Fruit fly (Drosophila melanogaster): ENCODE data around the gene CG4842.

Gene CG4842

DNA sequence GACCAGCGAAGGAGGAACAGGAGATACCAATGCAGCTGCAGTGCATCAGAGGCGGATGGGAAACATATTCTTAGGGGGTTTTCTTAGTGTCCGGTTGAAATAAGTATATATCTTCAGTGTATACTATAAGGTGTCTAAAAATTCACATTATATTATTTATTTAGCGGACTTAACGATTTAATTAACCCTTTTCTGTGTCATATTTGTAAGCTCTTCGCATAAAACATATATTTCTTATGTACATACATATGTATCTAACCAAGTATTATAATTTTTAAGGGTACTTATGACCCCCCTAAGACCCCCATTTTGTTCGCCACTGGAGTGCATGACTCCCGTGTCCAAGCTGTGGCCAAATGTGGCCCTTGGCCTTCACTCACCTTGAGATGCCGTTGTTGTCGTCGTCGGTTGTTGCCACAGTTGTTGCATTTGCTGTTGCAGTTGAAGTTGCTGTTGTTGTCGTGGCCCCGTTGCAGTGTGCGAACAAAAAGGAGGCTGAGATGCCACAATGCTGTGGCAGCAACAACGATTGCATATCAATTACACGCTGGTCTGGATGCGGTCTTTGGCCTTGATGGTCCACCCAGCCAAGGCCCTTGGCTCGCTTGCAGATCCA lies 6.9 kb upstream of the CG4842 start (continued):
- no peak for TF ChIP-seq mld (GFP tag; IDR thresholded peaks at IDR 0.05; ENCODE audit: partially characterized antibody)
- no peak for TF ChIP-seq eyg (GFP tag; optimal IDR thresholded peaks at IDR 0.05)
- no peak for TF ChIP-seq CG8944 (GFP tag; optimal IDR thresholded peaks at IDR 0.05)
- no peak for TF ChIP-seq CG5245 (GFP tag; optimal IDR thresholded peaks at IDR 0.05)
- 0 out of 2 replicates have a peak, but pooled peaks have one; percentile 12 for TF ChIP-seq CG9932 (GFP tag; IDR thresholded peaks at IDR 0.05)
- TF ChIP-seq hb (GFP tag; IDR thresholded peaks at IDR 0.05; ENCODE audit: partially characterized antibody), result 0 out of 3 replicates have a peak, but pooled peaks have one; percentile 28
- no peak for TF ChIP-seq CG7372 (GFP tag; IDR thresholded peaks at IDR 0.05)
- no peak for TF ChIP-seq CG6175 (GFP tag; IDR thresholded peaks at IDR 0.05)

DNA sequence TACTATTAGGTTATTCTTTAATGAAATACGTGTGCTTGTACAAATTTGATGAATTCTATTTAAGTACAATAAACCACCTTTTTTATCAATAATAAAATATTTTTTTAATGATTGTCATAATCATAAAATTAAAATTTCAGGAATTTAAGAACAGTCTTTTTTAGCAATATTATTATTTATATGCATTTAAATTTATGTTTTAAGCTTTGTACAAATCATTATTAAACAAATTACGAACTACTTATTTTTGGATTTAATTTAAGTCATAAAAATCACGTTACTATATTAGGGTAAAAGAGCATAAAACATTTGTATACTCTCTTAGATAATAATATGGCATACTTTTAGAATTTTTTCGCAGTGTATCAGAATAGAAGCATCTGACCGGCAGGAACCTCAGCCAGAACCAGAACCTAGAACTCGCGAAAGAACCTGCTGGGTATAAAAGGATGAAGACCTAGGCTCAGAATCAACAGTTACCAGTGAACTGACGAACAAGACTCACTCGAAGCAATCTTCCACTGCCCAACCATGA lies 6.0 kb upstream of the CG4842 start, which contains the start of gene Cpr72Ea:
Gene Cpr72Ea (plus strand): TSS at position 485 of the 535 bp plus-strand sequence.
- TF ChIP-seq CG1603 (tag; optimal IDR thresholded peaks at IDR 0.05) (no peak), Camta (GFP tag; optimal IDR thresholded peaks at IDR 0.05) (no peak), HLH4C (GFP tag; IDR thresholded peaks at IDR 0.05; ENCODE audit: partially characterized antibody) (no peak)

DNA sequence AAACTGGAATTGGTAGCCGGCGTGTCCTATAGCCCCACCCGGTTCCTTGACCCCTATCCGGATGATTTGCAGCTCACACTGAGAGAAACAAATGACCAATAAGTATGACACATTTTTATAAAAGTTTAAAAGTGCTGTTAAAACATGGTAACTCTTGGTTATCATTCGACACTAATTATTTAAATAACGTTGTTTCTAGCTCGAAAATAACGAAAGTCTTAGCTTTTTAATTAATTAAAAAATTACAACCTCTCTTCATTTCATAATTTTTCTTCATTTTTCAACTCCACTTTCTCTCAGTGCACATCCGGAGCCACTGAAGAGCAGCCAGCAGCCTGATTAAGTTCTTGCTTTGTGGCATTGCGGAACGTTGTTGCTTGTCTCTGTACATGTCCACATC lies 4.0 kb upstream of the CG4842 start:
- TF ChIP-seq CG2116 (GFP tag; optimal IDR thresholded peaks at IDR 0.05) (no peak), grau (tag; optimal IDR thresholded peaks at IDR 0.05) (peak; percentile 5), sens (GFP tag) (peak; percentile 75), Sox100B (GFP tag; optimal IDR thresholded peaks at IDR 0.05) (peak; percentile 6), Med (GFP tag) (peak; percentile 44), Blimp-1 (GFP tag; optimal IDR thresholded peaks at IDR 0.05) (peak; percentile 30), bsh (GFP tag; optimal IDR thresholded peaks at IDR 0.05) (peak in 1 of 2 experiments; percentile 64), CG6765 (GFP tag; optimal IDR thresholded peaks at IDR 0.05) (no peak), fd96Cb (tag; optimal IDR thresholded peaks at IDR 0.05) (peak; percentile 13), CG12071 (GFP tag; optimal IDR thresholded peaks at IDR 0.05) (no peak), CG12391 (tag; optimal IDR thresholded peaks at IDR 0.05) (peak; percentile 1), lbe (GFP tag; optimal IDR thresholded peaks at IDR 0.05) (peak; percentile 47), ssp (GFP tag; IDR thresholded peaks at IDR 0.05) (no peak), Drgx (GFP tag; IDR thresholded peaks at IDR 0.05) (peak; percentile 63), Hr78 (GFP tag; optimal IDR thresholded peaks at IDR 0.05) (no peak), CG10979 (tag; optimal IDR thresholded peaks at IDR 0.05) (peak; percentile 16), croc (GFP tag; conservative IDR thresholded peaks at IDR 0.05) (no peak), Meics (GFP tag; optimal IDR thresholded peaks at IDR 0.05) (no peak), Hsf (GFP tag; optimal IDR thresholded peaks at IDR 0.05) (peak; percentile 6), CG4424 (GFP tag; optimal IDR thresholded peaks at IDR 0.05) (peak; percentile 9), nom (GFP tag; optimal IDR thresholded peaks at IDR 0.05) (peak; percentile 89), CG3726 (GFP tag; IDR thresholded peaks at IDR 0.05) (no peak), CG7839 (tag; optimal IDR thresholded peaks at IDR 0.05) (peak; percentile 8)

DNA sequence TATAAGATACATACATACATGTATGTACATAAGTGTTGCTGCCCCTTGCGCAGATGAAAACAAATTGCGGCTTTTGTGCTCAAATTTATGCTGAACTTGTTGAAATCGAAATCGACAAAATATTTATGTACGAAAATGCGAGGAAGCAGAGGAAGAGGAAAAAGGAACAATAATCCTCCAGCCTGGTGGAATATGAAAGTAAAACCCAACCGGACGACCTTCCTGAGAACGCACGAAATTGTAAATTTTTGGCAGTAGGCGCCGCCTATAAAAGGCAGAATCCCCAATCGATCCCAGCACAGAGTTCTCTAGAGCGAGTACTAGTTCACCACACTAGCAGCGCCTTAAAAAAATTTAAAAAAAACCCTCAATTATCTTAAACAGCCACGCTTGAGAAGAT lies 3.6 kb upstream of the CG4842 start, which contains the start of gene Cpr72Eb:
Gene Cpr72Eb (plus strand): TSS at position 301 of the 400 bp plus-strand sequence.
- TF ChIP-seq stc (GFP tag; IDR thresholded peaks at IDR 0.05) (no peak), CG6683 (GFP tag; optimal IDR thresholded peaks at IDR 0.05) (no peak), psq (GFP tag; optimal IDR thresholded peaks at IDR 0.05) (no peak), Kr (GFP tag; optimal IDR thresholded peaks at IDR 0.05) (no peak)

Data from whole organism, embryonic.